Fruit fly (Drosophila melanogaster) whole organism, prepupa: ENCODE data around the gene CG43156.

ENCODE experiments used
- CG11294 ChIP-seq: fragments of 200-800 bp; sonication (Bioruptor generic); IDR thresholded peaks from 2 replicates; pipeline ENCODE4 v1.3.6; 2022; ENCODE audit warnings: missing biosample characterization, missing genetic modification characterization
- CG15336 ChIP-seq: fragments of 200-800 bp; sonication (Bioruptor generic); IDR thresholded peaks from 2 replicates; pipeline ENCODE4 v1.3.6; 2022; ENCODE audit warnings: missing biosample characterization, missing genetic modification characterization
- CG16779 ChIP-seq: fragments of 200-800 bp; sonication (Bioruptor generic); optimal IDR thresholded peaks from 3 replicates; lab custom pipeline; 2017; ENCODE audit warnings: missing biosample characterization, mild to moderate bottlenecking, missing genetic modification characterization
- CG3032 ChIP-seq: fragments of 200-800 bp; optimal IDR thresholded peaks from 2 replicates; lab custom pipeline; 2019; ENCODE audit warnings: missing biosample characterization, mild to moderate bottlenecking, missing genetic modification characterization, moderate library complexity
- CG31627 ChIP-seq: fragments of 200-800 bp; sonication (Bioruptor generic); optimal IDR thresholded peaks from 3 replicates; lab custom pipeline; 2016; ENCODE audit warnings: missing biosample characterization, missing genetic modification characterization
- CG6792 ChIP-seq: fragments of 200-800 bp; sonication (Bioruptor generic); optimal IDR thresholded peaks from 3 replicates; lab custom pipeline; 2016; ENCODE audit warnings: missing biosample characterization, missing genetic modification characterization
- CG7368 ChIP-seq: fragments of 200-800 bp; sonication (Bioruptor generic); optimal IDR thresholded peaks from 3 replicates; lab custom pipeline; 2016; ENCODE audit warnings: missing biosample characterization, missing genetic modification characterization
- CG8319 ChIP-seq: fragments of 200-800 bp; sonication (Bioruptor generic); optimal IDR thresholded peaks from 3 replicates; lab custom pipeline; 2016; ENCODE audit warnings: missing biosample characterization, missing genetic modification characterization
- OdsH ChIP-seq: fragments of 200-800 bp; sonication (Bioruptor generic); optimal IDR thresholded peaks from 3 replicates; lab custom pipeline; 2016; ENCODE audit warnings: missing biosample characterization, missing genetic modification characterization
- Sox102F ChIP-seq: fragments of 200-800 bp; sonication (Bioruptor generic); optimal IDR thresholded peaks from 2 replicates; lab custom pipeline; 2016; ENCODE audit warnings: missing biosample characterization, mild to moderate bottlenecking, missing genetic modification characterization
- dsx ChIP-seq: fragments of 200-800 bp; optimal IDR thresholded peaks from 3 replicates; lab custom pipeline; 2019; ENCODE audit warnings: missing biosample characterization, mild to moderate bottlenecking, missing genetic modification characterization, moderate library complexity; ENCODE audit not compliant: poor library complexity, severe bottlenecking
- net ChIP-seq: fragments of 200-800 bp; sonication (Bioruptor generic); optimal IDR thresholded peaks from 3 replicates; lab custom pipeline; 2016; ENCODE audit warnings: missing biosample characterization, missing genetic modification characterization
- pdm3 ChIP-seq: fragments of 200-800 bp; sonication (Bioruptor generic); optimal IDR thresholded peaks from 3 replicates; lab custom pipeline; 2016; ENCODE audit warnings: missing biosample characterization, missing genetic modification characterization

- TF ChIP-seq Sox102F (no peak), CG3032 (tag; lab: Kevin White, UChicago) (no peak), pdm3 (GFP tag; lab: Kevin White, UChicago) (no peak), dsx (GFP tag; lab: Kevin White, UChicago) (no peak), CG11294 (GFP tag; lab: Robert Waterston, UW) (no peak), CG31627 (GFP tag; lab: Kevin White, UChicago) (no peak), CG15336 (no peak), OdsH (GFP tag; lab: Kevin White, UChicago) (no peak), CG7368 (no peak), CG6792 (GFP tag; lab: Kevin White, UChicago) (no peak), net (GFP tag; lab: Kevin White, UChicago) (no peak), CG8319 (GFP tag; lab: Kevin White, UChicago) (no peak), CG16779 (tag; lab: Kevin White, UChicago) (no peak)
These were observed 12.5 kb downstream of the CG43156 start for dm6 chrX:11894198-11894597.
